Worm (Caenorhabditis elegans) whole organism, late embryonic: ENCODE measurements around the gene brap-2.

Experiments used
- C08G9.2 ChIP-seq: sonication (generic microtip); optimal IDR thresholded peaks from 2 replicates; lab custom pipeline; 2016; ENCODE audit warnings: mild to moderate bottlenecking, missing genetic modification characterization, moderate library complexity, missing compliant biosample characterization
- C38D4.7 ChIP-seq: fragments of 200-800 bp; sonication (Bioruptor generic); optimal IDR thresholded peaks from 2 replicates; lab custom pipeline; 2018; ENCODE audit warnings: mild to moderate bottlenecking, missing genetic modification characterization, moderate library complexity, missing compliant biosample characterization
- F13H6.1 ChIP-seq: sonication (generic microtip); optimal IDR thresholded peaks from 2 replicates; lab custom pipeline; 2016; ENCODE audit warnings: missing genetic modification characterization, missing compliant biosample characterization
- T23F11.4 ChIP-seq: fragments of 200-800 bp; sonication (Bioruptor generic); optimal IDR thresholded peaks from 2 replicates; lab custom pipeline; 2018; ENCODE audit warnings: mild to moderate bottlenecking, missing genetic modification characterization, missing compliant biosample characterization
- Y22D7AL.16 ChIP-seq: sonication (generic microtip); optimal IDR thresholded peaks from 2 replicates; lab custom pipeline; 2016; ENCODE audit warnings: missing genetic modification characterization, missing compliant biosample characterization
- ama-1 ChIP-seq: fragments of 150-350 bp; optimal IDR thresholded peaks from 2 replicates; lab custom pipeline; 2014
- ceh-14 ChIP-seq: sonication (generic microtip); optimal IDR thresholded peaks from 2 replicates; lab custom pipeline; 2016; ENCODE audit warnings: missing genotype, missing genetic modification characterization, missing compliant biosample characterization
- ceh-2 ChIP-seq: sonication (generic microtip); optimal IDR thresholded peaks from 2 replicates; lab custom pipeline; 2016; ENCODE audit warnings: missing genotype, missing genetic modification characterization, missing compliant biosample characterization
- ceh-31 ChIP-seq: sonication (generic microtip); optimal IDR thresholded peaks from 2 replicates; lab custom pipeline; 2016; ENCODE audit warnings: missing genetic modification characterization, missing compliant biosample characterization
- ceh-45 ChIP-seq: fragments of 200-800 bp; sonication (Bioruptor generic); IDR thresholded peaks from 2 replicates; pipeline ENCODE4 v1.3.6; 2022; ENCODE audit warnings: missing genetic modification reagents, missing genetic modification characterization, missing compliant biosample characterization
- dmd-4 ChIP-seq: sonication (generic microtip); optimal IDR thresholded peaks from 2 replicates; lab custom pipeline; 2016; ENCODE audit warnings: borderline replicate concordance, missing genetic modification characterization, missing compliant biosample characterization
- elt-2 ChIP-seq: sonication (generic microtip); optimal IDR thresholded peaks from 2 replicates; lab custom pipeline; 2016; ENCODE audit warnings: missing genetic modification reagents, missing genetic modification characterization, missing compliant biosample characterization
- eyg-1 ChIP-seq: sonication (generic microtip); optimal IDR thresholded peaks from 2 replicates; lab custom pipeline; 2016; ENCODE audit warnings: missing genotype, missing genetic modification characterization, missing compliant biosample characterization
- fax-1 ChIP-seq: sonication (generic microtip); optimal IDR thresholded peaks from 2 replicates; lab custom pipeline; 2016; ENCODE audit warnings: missing genotype, missing genetic modification characterization, missing compliant biosample characterization
- fkh-10 ChIP-seq: fragments of 150-350 bp; optimal IDR thresholded peaks from 2 replicates; lab custom pipeline; 2014; ENCODE audit warnings: missing biosample characterization, missing genetic modification reagents, missing genetic modification characterization
- gmeb-2 ChIP-seq: sonication (generic microtip); optimal IDR thresholded peaks from 2 replicates; lab custom pipeline; 2016; ENCODE audit warnings: missing genetic modification characterization, inconsistent platforms, missing compliant biosample characterization
- hlh-13 ChIP-seq: fragments of 200-800 bp; sonication (Bioruptor generic); optimal IDR thresholded peaks from 2 replicates; lab custom pipeline; 2018; ENCODE audit warnings: mild to moderate bottlenecking, missing genetic modification characterization, missing compliant biosample characterization
- hlh-15 ChIP-seq: sonication (generic microtip); optimal IDR thresholded peaks from 2 replicates; lab custom pipeline; 2016; ENCODE audit warnings: missing genetic modification characterization, missing compliant biosample characterization
- hlh-8 ChIP-seq: sonication (generic microtip); optimal IDR thresholded peaks from 2 replicates; lab custom pipeline; 2016; ENCODE audit warnings: missing genotype, missing genetic modification characterization, missing compliant biosample characterization
- lin-11 ChIP-seq: fragments of 200-800 bp; sonication (Bioruptor generic); optimal IDR thresholded peaks from 2 replicates; lab custom pipeline; 2018; ENCODE audit warnings: mild to moderate bottlenecking, missing genetic modification characterization, missing compliant biosample characterization
- madf-2 ChIP-seq: sonication (generic microtip); optimal IDR thresholded peaks from 2 replicates; lab custom pipeline; 2017; ENCODE audit warnings: missing genetic modification characterization, missing compliant biosample characterization
- mec-3 ChIP-seq: sonication (generic microtip); optimal IDR thresholded peaks from 2 replicates; lab custom pipeline; 2016; ENCODE audit warnings: borderline replicate concordance, missing genetic modification characterization, missing compliant biosample characterization
- npax-4 ChIP-seq: sonication (generic microtip); optimal IDR thresholded peaks from 2 replicates; lab custom pipeline; 2016; ENCODE audit warnings: missing genetic modification characterization, missing compliant biosample characterization
- pat-9 ChIP-seq: fragments of 200-800 bp; sonication (Bioruptor generic); optimal IDR thresholded peaks from 2 replicates; lab custom pipeline; 2018; ENCODE audit warnings: mild to moderate bottlenecking, missing genetic modification characterization, moderate library complexity, missing compliant biosample characterization
- pha-4 ChIP-seq: fragments of 150-350 bp; optimal IDR thresholded peaks from 2 replicates; lab custom pipeline; 2018; ENCODE audit warnings: missing biosample characterization, missing genetic modification reagents, missing genetic modification characterization
- sdc-2 ChIP-seq: sonication (generic microtip); optimal IDR thresholded peaks from 2 replicates; lab custom pipeline; 2016; ENCODE audit warnings: missing genotype, missing genetic modification characterization, missing compliant biosample characterization
- sox-2 ChIP-seq: fragments of 200-800 bp; sonication (Bioruptor generic); IDR thresholded peaks from 2 replicates; pipeline ENCODE4 v1.3.6; 2022; ENCODE audit warnings: missing genetic modification reagents, missing genetic modification characterization, missing compliant biosample characterization
- sox-4 ChIP-seq: sonication (generic microtip); optimal IDR thresholded peaks from 2 replicates; lab custom pipeline; 2017; ENCODE audit warnings: mild to moderate bottlenecking, missing genetic modification characterization, inconsistent platforms, missing compliant biosample characterization
- syd-9 ChIP-seq: sonication (generic microtip); optimal IDR thresholded peaks from 2 replicates; lab custom pipeline; 2016; ENCODE audit warnings: mild to moderate bottlenecking, missing genetic modification characterization, moderate library complexity, missing compliant biosample characterization
- tbx-7 ChIP-seq: sonication (generic microtip); optimal IDR thresholded peaks from 2 replicates; lab custom pipeline; 2016; ENCODE audit warnings: missing genotype, missing genetic modification characterization, missing compliant biosample characterization
- unc-42 ChIP-seq: sonication (generic microtip); optimal IDR thresholded peaks from 2 replicates; lab custom pipeline; 2016; ENCODE audit warnings: missing genotype, missing genetic modification characterization, missing compliant biosample characterization
- unc-55 ChIP-seq: sonication (generic microtip); optimal IDR thresholded peaks from 2 replicates; lab custom pipeline; 2017; ENCODE audit warnings: missing biosample characterization, missing genetic modification reagents, missing genetic modification characterization
- unc-86 ChIP-seq: sonication (generic microtip); optimal IDR thresholded peaks from 2 replicates; lab custom pipeline; 2016; ENCODE audit warnings: missing genetic modification characterization, missing compliant biosample characterization

Gene brap-2

ce11 chrII:5353642-5354041 lies 39.3 kb downstream of the brap-2 start:
- TF ChIP-seq elt-2 (tag; lab: Kevin White, UChicago) (peak; percentile 9), unc-86 (tag; lab: Kevin White, UChicago) (no peak)

ce11 chrII:5351799-5352198 lies 41.2 kb downstream of the brap-2 start, which contains the start of gene F09E5.7:
F09E5.7 (plus strand) TSS chrII:5352099.
- TF ChIP-seq ceh-31 (tag; lab: Kevin White, UChicago) (no peak), fax-1 (tag; lab: Kevin White, UChicago) (no peak), hlh-13 (no peak), Y22D7AL.16 (tag; lab: Kevin White, UChicago) (no peak), hlh-8 (tag; lab: Kevin White, UChicago) (no peak), dmd-4 (tag; lab: Kevin White, UChicago) (no peak), T23F11.4 (GFP tag; lab: Kevin White, UChicago) (no peak), pha-4 (tag; lab: Kevin White, UChicago) (no peak)

ce11 chrII:5350357-5350756 lies 42.6 kb downstream of the brap-2 start, which contains the start of gene F09E5.8:
F09E5.8 (plus strand) TSS chrII:5350669.
- TF ChIP-seq ceh-45 = peak; percentile 41; the same call in 1 of the 2 replicates

- TF ChIP-seq unc-42 (peak; percentile 55), ceh-2 (tag; lab: Kevin White, UChicago) (peak; percentile 22), elt-2 (tag; lab: Kevin White, UChicago) (peak; percentile 23), ceh-31 (tag; lab: Kevin White, UChicago) (peak; percentile 56), sox-2 (GFP tag; lab: Robert Waterston, UW) (peak; percentile 42; the same call in 1 of the 2 replicates), unc-86 (tag; lab: Kevin White, UChicago) (peak; percentile 6), ceh-45 (peak; percentile 66)
Observed at ce11 chrII:5346350-5346749, 46.6 kb downstream of the brap-2 start.

- no peak for TF ChIP-seq unc-55 (GFP tag; lab: Kevin White, UChicago)
- TF ChIP-seq eyg-1 (tag; lab: Kevin White, UChicago) = no peak
- no peak for TF ChIP-seq F13H6.1
- TF ChIP-seq ama-1 (lab: Kevin White, UChicago) = no peak
- TF ChIP-seq C08G9.2 = no peak
- no peak for TF ChIP-seq unc-86 (tag; lab: Kevin White, UChicago)
- no peak for TF ChIP-seq fkh-10 (GFP tag; lab: Kevin White, UChicago)
- TF ChIP-seq sdc-2 (tag; lab: Kevin White, UChicago) = no peak
- no peak for TF ChIP-seq mec-3
- TF ChIP-seq sox-2 (GFP tag; lab: Robert Waterston, UW) = no peak
- TF ChIP-seq madf-2 (tag; lab: Kevin White, UChicago) = no peak
- no peak for TF ChIP-seq ceh-14 (tag; lab: Kevin White, UChicago)
- TF ChIP-seq tbx-7 (tag; lab: Kevin White, UChicago) = no peak
- TF ChIP-seq sox-4 (tag; lab: Kevin White, UChicago) = no peak
- no peak for TF ChIP-seq npax-4 (tag; lab: Kevin White, UChicago)
- TF ChIP-seq pat-9 (tag; lab: Kevin White, UChicago) = no peak
- no peak for TF ChIP-seq C38D4.7 (GFP tag; lab: Kevin White, UChicago)
- no peak for TF ChIP-seq lin-11 (tag; lab: Kevin White, UChicago)
- no peak for TF ChIP-seq hlh-15 (tag; lab: Kevin White, UChicago)
- TF ChIP-seq gmeb-2 (tag; lab: Kevin White, UChicago) = no peak
Observed at ce11 chrII:5344775-5345174, 48.2 kb downstream of the brap-2 start, which contains the start of gene F09E5.14. F09E5.14 (minus strand) TSS chrII:5344875.

- no peak for TF ChIP-seq syd-9
- TF ChIP-seq elt-2 (tag; lab: Kevin White, UChicago) = no peak
- TF ChIP-seq hlh-8 (tag; lab: Kevin White, UChicago) = no peak
- TF ChIP-seq, all 69 proteins: peak for 0
Observed at ce11 chrII:5342412-5342811, 50.6 kb downstream of the brap-2 start.
